Worm (Caenorhabditis elegans) whole organism, midembryonic: Measurements from ENCODE around the gene ZC404.15.

Source experiments
- flt-1 ChIP-seq: fragments of 200-800 bp; sonication (Bioruptor generic); IDR thresholded peaks from 2 replicates; pipeline ENCODE4 v1.3.6; 2022; ENCODE audit warnings: missing genetic modification characterization, missing compliant biosample characterization
- klf-2 ChIP-seq: fragments of 200-800 bp; sonication (Bioruptor generic); conservative IDR thresholded peaks from 2 replicates; pipeline ENCODE4 v1.3.6; 2022; ENCODE audit warnings: missing genetic modification reagents, missing genetic modification characterization, missing compliant biosample characterization
- ref-1 ChIP-seq: fragments of 200-800 bp; sonication (Bioruptor generic); conservative IDR thresholded peaks from 2 replicates; pipeline ENCODE4 v1.3.6; 2022; ENCODE audit warnings: missing genetic modification reagents, missing genetic modification characterization, missing compliant biosample characterization

DNA sequence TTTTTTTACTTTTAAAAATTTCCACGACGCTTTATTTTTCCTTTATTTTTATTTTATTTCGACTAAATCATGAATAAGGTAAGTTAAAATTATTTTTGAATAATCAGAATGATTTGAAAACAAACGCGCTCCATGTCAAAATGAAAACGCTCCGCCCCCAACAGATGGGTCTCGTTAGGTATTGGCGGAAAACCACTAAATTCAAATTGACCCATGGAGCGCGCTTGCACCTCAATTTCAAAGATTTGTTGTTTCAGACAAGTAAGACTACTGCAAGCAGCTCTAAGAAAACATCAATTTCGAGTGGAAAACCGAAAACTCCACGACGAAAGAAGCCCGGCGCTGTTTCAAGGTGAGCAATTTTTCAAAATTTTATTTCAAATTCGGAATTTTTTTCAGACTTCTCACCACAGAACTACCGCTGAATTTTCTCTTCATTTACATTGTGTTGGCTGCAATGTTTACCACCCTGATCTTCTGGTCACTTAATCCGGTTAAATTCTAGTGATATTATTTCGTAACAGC lies 7.7 kb downstream of the ZC404.15 start, which contains the start of gene ZC404.2:
- TF ChIP-seq klf-2 (GFP tag; lab: Robert Waterston, UW) = no peak
- TF ChIP-seq flt-1 (GFP tag; lab: Robert Waterston, UW) = no peak
- TF ChIP-seq ref-1 (GFP tag; lab: Robert Waterston, UW) = no peak
